Worm (Caenorhabditis elegans) whole organism, L4/young adult: ENCODE measurements around the gene puf-12.

Experiments
- W03F9.2 ChIP-seq: fragments of 150-350 bp; optimal IDR thresholded peaks from 2 replicates; lab custom pipeline; 2014; ENCODE audit warnings: missing biosample characterization, missing genetic modification characterization
- dao-5 ChIP-seq: sonication (generic microtip); optimal IDR thresholded peaks from 2 replicates; lab custom pipeline; 2016; ENCODE audit warnings: missing genotype, missing genetic modification characterization, moderate library complexity, missing compliant biosample characterization
- him-1 ChIP-seq: sonication (generic microtip); optimal IDR thresholded peaks from 2 replicates; lab custom pipeline; 2016; ENCODE audit warnings: missing genotype, missing genetic modification reagents, missing genetic modification characterization, missing compliant biosample characterization

- no peak for TF ChIP-seq him-1
- TF ChIP-seq dao-5 (tag; lab: Kevin White, UChicago), result no peak
- no peak for TF ChIP-seq W03F9.2 (tag; lab: Kevin White, UChicago)
These were observed 7.0 kb upstream of the puf-12 start for ce11 chrII:10093120-10093519.
